Worm (Caenorhabditis elegans) whole organism, mixed stage, embryonic: Measurements from ENCODE around the gene col-85.

Experiments used
- elt-1 ChIP-seq: sonication (generic microtip); optimal IDR thresholded peaks from 2 replicates; lab custom pipeline; 2017; ENCODE audit warnings: missing genetic modification characterization, mild to moderate bottlenecking, missing compliant biosample characterization, antibody characterized with exemption, moderate library complexity, borderline replicate concordance; ENCODE audit not compliant: insufficient read depth
- lin-13 ChIP-seq: fragments of 150-350 bp; optimal IDR thresholded peaks from 2 replicates; lab custom pipeline; 2014; ENCODE audit warnings: missing biosample characterization, missing genetic modification characterization
- nhr-2 ChIP-seq: fragments of 150-350 bp; optimal IDR thresholded peaks from 2 replicates; lab custom pipeline; 2014; ENCODE audit warnings: missing biosample characterization, missing genetic modification characterization
- nhr-237 ChIP-seq: fragments of 150-350 bp; optimal IDR thresholded peaks from 2 replicates; lab custom pipeline; 2014; ENCODE audit warnings: missing biosample characterization, missing genetic modification characterization
- pha-4 ChIP-seq: fragments of 150-350 bp; optimal IDR thresholded peaks from 2 replicates; lab custom pipeline; 2018; ENCODE audit warnings: missing biosample characterization, missing genetic modification reagents, missing genetic modification characterization
- snpc-4 ChIP-seq: fragments of 150-350 bp; optimal IDR thresholded peaks from 2 replicates; lab custom pipeline; 2014; ENCODE audit warnings: missing biosample characterization, missing genetic modification characterization
- unc-39 ChIP-seq: fragments of 150-350 bp; optimal IDR thresholded peaks from 2 replicates; lab custom pipeline; 2014; ENCODE audit warnings: missing biosample characterization, missing genetic modification characterization
- unc-62 ChIP-seq: fragments of 150-350 bp; optimal IDR thresholded peaks from 2 replicates; lab custom pipeline; 2014; ENCODE audit warnings: missing biosample characterization, missing genetic modification reagents, missing genetic modification characterization
- zip-8 ChIP-seq: fragments of 150-350 bp; optimal IDR thresholded peaks from 2 replicates; lab custom pipeline; 2014; ENCODE audit warnings: missing biosample characterization, missing genetic modification characterization
- ztf-11 ChIP-seq: fragments of 150-350 bp; optimal IDR thresholded peaks from 2 replicates; lab custom pipeline; 2014; ENCODE audit warnings: missing biosample characterization, missing genetic modification characterization

DNA sequence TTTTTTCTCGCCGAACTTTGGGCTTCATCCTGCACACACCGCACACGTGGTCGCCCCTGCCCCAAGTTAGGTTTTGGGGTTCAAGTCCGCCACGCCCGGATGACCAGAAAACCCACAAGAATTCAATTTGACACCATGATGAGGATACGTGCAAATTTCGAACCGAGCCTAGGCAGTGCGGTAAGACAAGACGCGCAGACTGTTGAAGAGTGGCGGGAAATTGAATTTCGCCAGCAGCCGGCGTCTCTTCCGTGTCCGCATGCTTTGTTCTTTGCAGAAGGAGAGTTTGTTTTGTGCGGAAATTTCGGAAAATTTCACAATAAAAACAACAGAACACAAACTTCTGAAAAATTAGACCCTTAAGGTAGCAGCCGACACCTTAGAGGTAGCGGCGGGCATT lies 5.1 kb upstream of the col-85 start:
- TF ChIP-seq nhr-237 (no peak), pha-4 (no peak), lin-13 (no peak), elt-1 (no peak), zip-8 (tag; lab: Kevin White, UChicago) (no peak), unc-62 (GFP tag; lab: Kevin White, UChicago) (no peak), unc-39 (tag; lab: Kevin White, UChicago) (no peak), ztf-11 (tag; lab: Kevin White, UChicago) (no peak), snpc-4 (tag; lab: Kevin White, UChicago) (no peak), nhr-2 (tag; lab: Kevin White, UChicago) (no peak)
